Worm (Caenorhabditis elegans): ENCODE data around the gene Y38E10A.34.

ce11 chrII:12622843-12623242 is 8.1 kb upstream of the Y38E10A.34 start:
- TF ChIP-seq snpc-4 (tag; optimal IDR thresholded peaks at IDR 0.05): no peak
- no peak for TF ChIP-seq mep-1 (tag; optimal IDR thresholded peaks at IDR 0.05)
- TF ChIP-seq ces-1 (GFP tag; optimal IDR thresholded peaks at IDR 0.05): no peak

All from whole organism, L1 larva.